Worm (Caenorhabditis elegans): ENCODE measurements around the gene srw-130.

The srw-130 gene

DNA sequence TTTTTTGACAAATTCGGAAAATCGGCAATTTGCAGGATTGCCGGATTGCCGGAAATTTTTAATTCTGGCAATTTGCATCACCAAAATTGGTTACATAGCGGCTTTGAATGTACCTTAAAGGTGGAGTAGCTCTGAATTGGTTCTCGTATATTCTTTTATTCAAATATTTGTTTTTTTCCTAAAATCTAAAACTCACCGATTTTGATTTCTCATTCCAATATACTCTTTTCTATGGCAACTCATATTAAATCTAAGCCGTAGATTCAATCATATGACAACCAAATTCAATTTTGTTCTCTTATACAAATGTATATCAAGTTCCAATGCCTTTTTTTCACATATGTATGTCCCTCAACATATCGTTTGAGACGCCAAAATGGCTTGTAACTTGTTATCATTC lies 855 bp upstream of the srw-130 start, which contains the start of gene sri-21:
Gene sri-21, plus strand, starts transcription at position 301 of the 400 bp plus-strand sequence.
- TF ChIP-seq dmd-6 (GFP tag; IDR thresholded peaks at IDR 0.05) (no peak), nhr-11 (tag; optimal IDR thresholded peaks at IDR 0.05) (no peak), ceh-20 (GFP tag; IDR thresholded peaks at IDR 0.05) (no peak), R02D3.7 (tag; optimal IDR thresholded peaks at IDR 0.05) (no peak), egl-43 (GFP tag; IDR thresholded peaks at IDR 0.05) (no peak), nhr-76 (tag; optimal IDR thresholded peaks at IDR 0.05) (no peak), snpc-1.2 (GFP tag; IDR thresholded peaks at IDR 0.05) (no peak), ctbp-1 (GFP tag; IDR thresholded peaks at IDR 0.05) (no peak), ztf-11 (tag; optimal IDR thresholded peaks at IDR 0.05) (no peak), dmd-9 (GFP tag; IDR thresholded peaks at IDR 0.05) (no peak), aha-1 (tag) (no peak), lin-29 (GFP tag; IDR thresholded peaks at IDR 0.05) (no peak)

DNA sequence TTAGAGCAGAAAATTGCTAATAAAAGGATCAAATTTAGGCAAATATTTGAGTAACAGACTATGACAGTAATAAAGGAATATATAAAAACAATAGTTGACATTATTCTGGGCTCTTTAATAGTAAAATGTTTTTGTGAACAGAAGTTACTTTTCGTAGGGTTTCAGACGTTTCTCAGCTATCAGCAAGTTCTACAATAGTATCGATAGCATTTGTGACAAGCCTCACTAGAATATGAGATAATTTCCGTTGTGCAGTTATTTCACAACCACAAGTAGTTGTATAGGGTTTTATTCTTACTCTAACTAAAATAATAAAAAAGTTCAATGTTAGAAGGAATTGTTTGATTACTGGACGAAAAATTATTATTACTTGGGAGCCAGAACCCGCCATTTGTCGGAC lies 2.2 kb downstream of the srw-130 start, which contains the start of gene srbc-68:
Gene srbc-68, minus strand, starts transcription at position 101 of the 400 bp plus-strand sequence.
- no peak for TF ChIP-seq Y75B8A.6 (GFP tag; IDR thresholded peaks at IDR 0.05)
- TF ChIP-seq lin-29 (GFP tag; IDR thresholded peaks at IDR 0.05): no peak
- TF ChIP-seq daf-12 (tag; optimal IDR thresholded peaks at IDR 0.05): no peak
- TF ChIP-seq ama-1 (optimal IDR thresholded peaks at IDR 0.05): no peak
- TF ChIP-seq aha-1 (tag): no peak
- no peak for TF ChIP-seq F10B5.3 (tag; optimal IDR thresholded peaks at IDR 0.05)
- TF ChIP-seq lsy-2 (tag; optimal IDR thresholded peaks at IDR 0.05): no peak
- TF ChIP-seq zip-11 (GFP tag; IDR thresholded peaks at IDR 0.05): no peak
- TF ChIP-seq F26F4.8 (GFP tag; conservative IDR thresholded peaks at IDR 0.05): no peak
- no peak for TF ChIP-seq hmg-1.1 (GFP tag; IDR thresholded peaks at IDR 0.05)
- no peak for TF ChIP-seq mep-1 (tag; optimal IDR thresholded peaks at IDR 0.05)
- no peak for TF ChIP-seq dmd-6 (GFP tag; IDR thresholded peaks at IDR 0.05)
- TF ChIP-seq attf-4 (tag; optimal IDR thresholded peaks at IDR 0.05): no peak

DNA sequence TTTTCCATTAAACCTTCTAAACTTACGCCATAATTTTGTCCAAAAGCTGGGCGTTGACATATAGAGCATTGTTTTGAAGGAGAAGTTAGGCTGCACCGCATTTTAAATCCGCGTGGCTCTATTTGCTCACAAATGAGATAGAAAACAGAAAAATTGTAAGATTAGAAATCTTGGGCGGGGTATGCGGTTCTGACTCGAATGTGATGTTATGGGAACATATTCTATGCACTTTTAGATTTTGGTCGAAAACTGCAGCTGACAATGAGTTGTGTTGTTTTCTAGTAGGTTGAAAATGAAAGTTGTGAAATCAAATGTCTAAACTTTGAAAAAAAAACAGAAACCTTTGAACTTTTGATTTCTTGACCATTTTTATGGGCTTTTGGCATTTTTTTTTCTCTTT lies 5.4 kb downstream of the srw-130 start, which contains the start of gene nhr-222:
Gene nhr-222, minus strand, starts transcription at position 101 of the 400 bp plus-strand sequence.
- no peak for TF ChIP-seq aha-1 (tag)
- no peak for TF ChIP-seq nhr-48 (tag; optimal IDR thresholded peaks at IDR 0.05)
- TF ChIP-seq zfp-3 (GFP tag; conservative IDR thresholded peaks at IDR 0.05): no peak
- no peak for TF ChIP-seq snpc-4 (tag; optimal IDR thresholded peaks at IDR 0.05)
- no peak for TF ChIP-seq unc-62 (GFP tag; optimal IDR thresholded peaks at IDR 0.05 in 1 of 2)
- no peak for TF ChIP-seq unc-62 (tag; optimal IDR thresholded peaks at IDR 0.05)
- TF ChIP-seq snpc-1.2 (GFP tag; IDR thresholded peaks at IDR 0.05): no peak
- no peak for TF ChIP-seq sdz-12 (GFP tag; optimal IDR thresholded peaks at IDR 0.05)
- TF ChIP-seq lin-1 (GFP tag; IDR thresholded peaks at IDR 0.05): no peak
- TF ChIP-seq ceh-32 (tag; optimal IDR thresholded peaks at IDR 0.05; ENCODE audit: poor library complexity): no peak

DNA sequence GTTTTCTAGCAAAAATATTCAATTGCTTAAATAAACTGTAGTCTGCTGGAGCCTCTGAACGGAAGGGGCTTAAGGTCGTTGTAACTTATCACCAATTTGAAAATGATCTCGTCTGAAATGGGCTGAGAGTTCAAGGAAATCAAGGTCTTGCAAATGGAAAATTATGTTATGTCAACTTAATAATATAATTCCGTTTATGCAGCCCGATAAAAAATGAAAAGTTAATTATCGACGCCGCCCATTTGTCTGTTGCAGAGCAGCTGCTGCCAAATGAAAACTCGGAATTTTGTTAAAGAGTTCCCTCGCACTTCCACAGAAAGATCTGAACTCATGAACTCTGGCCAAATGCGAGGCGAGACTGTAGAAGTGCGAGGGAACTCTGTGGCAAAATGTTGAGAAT lies 7.6 kb downstream of the srw-130 start, which contains the start of gene srbc-67:
Gene srbc-67, minus strand, starts transcription at position 101 of the 400 bp plus-strand sequence.
- TF ChIP-seq snpc-4 (tag; optimal IDR thresholded peaks at IDR 0.05) (no peak), set-16 (GFP tag; IDR thresholded peaks at IDR 0.05) (no peak), spr-1 (tag; optimal IDR thresholded peaks at IDR 0.05) (no peak), ceh-32 (tag; optimal IDR thresholded peaks at IDR 0.05; ENCODE audit: poor library complexity) (no peak), aha-1 (tag) (peak; percentile 29), hif-1 (tag; optimal IDR thresholded peaks at IDR 0.05) (no peak), snpc-1.2 (GFP tag; IDR thresholded peaks at IDR 0.05) (no peak)

DNA sequence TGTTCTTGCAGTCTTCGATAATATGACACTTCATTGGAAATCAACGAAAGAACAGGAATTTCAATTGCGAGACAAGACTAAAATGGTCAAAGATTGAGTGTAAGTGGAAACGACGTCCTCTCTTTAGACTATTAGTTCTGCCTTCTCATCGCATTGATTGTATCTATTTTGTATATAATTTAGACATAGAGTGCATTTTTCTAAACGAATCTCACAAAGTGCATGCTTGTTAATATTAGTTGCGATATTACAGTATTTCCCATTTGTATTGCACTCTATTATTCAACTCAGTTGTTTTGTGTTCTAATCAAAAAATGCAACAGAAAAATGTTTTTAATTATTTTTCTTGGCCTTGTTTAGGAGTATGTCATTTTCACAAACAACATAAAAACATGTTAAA lies 10.4 kb downstream of the srw-130 start, which contains the start of gene nhr-93:
Gene nhr-93, minus strand, starts transcription at position 101 of the 400 bp plus-strand sequence.
- TF ChIP-seq hlh-30 (tag; optimal IDR thresholded peaks at IDR 0.05; ENCODE audit: insufficient read depth): no peak
- no peak for TF ChIP-seq snpc-4 (tag; optimal IDR thresholded peaks at IDR 0.05)
- TF ChIP-seq zag-1 (tag; optimal IDR thresholded peaks at IDR 0.05): no peak
- no peak for TF ChIP-seq fos-1 (tag; optimal IDR thresholded peaks at IDR 0.05)
- no peak for TF ChIP-seq ceh-28 (tag; optimal IDR thresholded peaks at IDR 0.05)
- no peak for TF ChIP-seq tag-97 (GFP tag; IDR thresholded peaks at IDR 0.05)
- no peak for TF ChIP-seq ces-1 (GFP tag; optimal IDR thresholded peaks at IDR 0.05)
- TF ChIP-seq Y48G9A.11 (GFP tag; IDR thresholded peaks at IDR 0.05): no peak
- TF ChIP-seq lin-29 (GFP tag; IDR thresholded peaks at IDR 0.05): no peak
- TF ChIP-seq ceh-82 (tag; optimal IDR thresholded peaks at IDR 0.05): no peak
- no peak for TF ChIP-seq hmg-1.1 (GFP tag; IDR thresholded peaks at IDR 0.05)
- TF ChIP-seq F49E8.2 (tag; optimal IDR thresholded peaks at IDR 0.05; ENCODE audit: borderline replicate concordance): no peak
- TF ChIP-seq spr-1 (tag; optimal IDR thresholded peaks at IDR 0.05): no peak
- TF ChIP-seq skn-1 (tag; optimal IDR thresholded peaks at IDR 0.05): no peak

Measured in whole organism, L4 larva.